Fruit fly (Drosophila melanogaster) Kc167 (cell line): ENCODE measurements around the gene Cpsf100.

Source experiments
- h ChIP-seq: fragments of >200 bp; optimal IDR thresholded peaks from 3 replicates; lab custom pipeline; 2018; ENCODE audit warnings: missing external identifiers
- insv ChIP-seq: fragments of >200 bp; optimal IDR thresholded peaks from 3 replicates; lab custom pipeline; 2018; ENCODE audit warnings: missing external identifiers

dm6 chr3R:29049055-29049722 is 14.8 kb downstream of the Cpsf100 start, which contains the start of gene CG11837:
- TF ChIP-seq insv (lab: Kevin White, UChicago) (no peak), h (lab: Kevin White, UChicago) (no peak)
